Worm (Caenorhabditis elegans) whole organism, young adult: Measurements from ENCODE around the gene cyp-14A4.

Experiments used
- B0261.1 ChIP-seq: sonication (generic microtip); optimal IDR thresholded peaks from 2 replicates; lab custom pipeline; 2016; ENCODE audit warnings: mild to moderate bottlenecking, missing genetic modification characterization, moderate library complexity, missing compliant biosample characterization
- C06A6.2 ChIP-seq: fragments of 200-800 bp; sonication (Bioruptor generic); conservative IDR thresholded peaks from 2 replicates; pipeline ENCODE4 v1.3.6; 2022; ENCODE audit warnings: missing genetic modification characterization, missing compliant biosample characterization
- D2030.7 ChIP-seq: fragments of 200-800 bp; sonication (Bioruptor generic); IDR thresholded peaks from 2 replicates; pipeline ENCODE4 v1.3.6; 2022; ENCODE audit warnings: missing genetic modification reagents, missing genetic modification characterization, missing compliant biosample characterization
- F10E7.11 ChIP-seq: sonication (generic microtip); optimal IDR thresholded peaks from 2 replicates; lab custom pipeline; 2017; ENCODE audit warnings: mild to moderate bottlenecking, missing genetic modification characterization, moderate library complexity, missing compliant biosample characterization
- F33H1.4 ChIP-seq: fragments of 200-800 bp; sonication (Bioruptor generic); IDR thresholded peaks from 2 replicates; pipeline ENCODE4 v1.3.6; 2022; ENCODE audit warnings: missing genetic modification reagents, missing genetic modification characterization, missing compliant biosample characterization
- F37B4.10 ChIP-seq: fragments of 200-800 bp; sonication (Bioruptor generic); IDR thresholded peaks from 2 replicates; pipeline ENCODE4 v1.3.6; 2022; ENCODE audit warnings: missing genetic modification characterization, missing compliant biosample characterization
- F39B2.1 ChIP-seq: fragments of 200-800 bp; sonication (Bioruptor generic); IDR thresholded peaks from 2 replicates; pipeline ENCODE4 v1.3.6; 2022; ENCODE audit warnings: missing genetic modification reagents, missing genetic modification characterization, missing compliant biosample characterization
- F55B11.4 ChIP-seq: sonication (generic microtip); optimal IDR thresholded peaks from 2 replicates; lab custom pipeline; 2016; ENCODE audit warnings: missing compliant biosample characterization, missing genetic modification characterization, borderline replicate concordance; ENCODE audit not compliant: insufficient read depth
- T07F8.4 ChIP-seq: sonication (generic microtip); optimal IDR thresholded peaks from 2 replicates; lab custom pipeline; 2016; ENCODE audit warnings: mild to moderate bottlenecking, missing genetic modification characterization, moderate library complexity, missing compliant biosample characterization
- atf-7 ChIP-seq: sonication (generic microtip); optimal IDR thresholded peaks from 2 replicates; lab custom pipeline; 2017; ENCODE audit warnings: mild to moderate bottlenecking, missing genetic modification characterization, missing compliant biosample characterization
- ceh-58 ChIP-seq: fragments of 200-800 bp; sonication (Bioruptor generic); IDR thresholded peaks from 2 replicates; pipeline ENCODE4 v1.3.6; 2022; ENCODE audit warnings: missing genetic modification characterization, missing compliant biosample characterization
- die-1 ChIP-seq: sonication (generic microtip); optimal IDR thresholded peaks from 2 replicates; lab custom pipeline; 2016; ENCODE audit warnings: missing genotype, mild to moderate bottlenecking, missing genetic modification characterization, missing compliant biosample characterization
- dox-1 ChIP-seq: fragments of 200-800 bp; sonication (Bioruptor generic); IDR thresholded peaks from 2 replicates; pipeline ENCODE4 v1.3.6; 2022; ENCODE audit warnings: missing genetic modification reagents, missing genetic modification characterization, missing compliant biosample characterization
- dpl-1 ChIP-seq: fragments of 150-350 bp; optimal IDR thresholded peaks from 2 replicates; lab custom pipeline; 2014; ENCODE audit warnings: missing biosample characterization, missing genetic modification reagents, missing genetic modification characterization
- egl-44 ChIP-seq: fragments of 200-800 bp; sonication (Bioruptor generic); IDR thresholded peaks from 2 replicates; pipeline ENCODE4 v1.3.6; 2022; ENCODE audit warnings: missing genetic modification reagents, missing genetic modification characterization, missing compliant biosample characterization
- fkh-3 ChIP-seq: sonication (generic microtip); optimal IDR thresholded peaks from 2 replicates; lab custom pipeline; 2016; ENCODE audit warnings: mild to moderate bottlenecking, missing genetic modification characterization, missing compliant biosample characterization
- him-1 ChIP-seq: sonication (generic microtip); optimal IDR thresholded peaks from 2 replicates; lab custom pipeline; 2016; ENCODE audit warnings: missing genotype, missing genetic modification reagents, missing genetic modification characterization, missing compliant biosample characterization
- hmg-1.2 ChIP-seq: fragments of 200-800 bp; sonication (Bioruptor generic); IDR thresholded peaks from 2 replicates; pipeline ENCODE4 v1.3.6; 2022; ENCODE audit warnings: missing genetic modification reagents, missing genetic modification characterization, missing compliant biosample characterization
- hrde-1 ChIP-seq: sonication (generic microtip); optimal IDR thresholded peaks from 2 replicates; lab custom pipeline; 2016; ENCODE audit warnings: missing genetic modification characterization, mild to moderate bottlenecking, missing compliant biosample characterization, moderate library complexity, missing genotype, missing genetic modification reagents, borderline replicate concordance
- hsf-1 ChIP-seq: fragments of 200-800 bp; sonication (Bioruptor generic); IDR thresholded peaks from 2 replicates; pipeline ENCODE4 v1.3.6; 2022; ENCODE audit warnings: missing genetic modification reagents, missing genetic modification characterization, missing compliant biosample characterization
- lin-26 ChIP-seq: fragments of 200-800 bp; sonication (Bioruptor generic); IDR thresholded peaks from 2 replicates; pipeline ENCODE4 v1.3.6; 2022; ENCODE audit warnings: missing genetic modification reagents, missing genetic modification characterization, missing compliant biosample characterization
- lin-40 ChIP-seq: sonication (generic microtip); optimal IDR thresholded peaks from 2 replicates; lab custom pipeline; 2016; ENCODE audit warnings: missing genetic modification characterization, mild to moderate bottlenecking, missing compliant biosample characterization, missing genotype, missing genetic modification reagents
- lir-1 ChIP-seq: fragments of 200-800 bp; sonication (Bioruptor generic); conservative IDR thresholded peaks from 2 replicates; pipeline ENCODE4 v1.3.6; 2022; ENCODE audit warnings: missing genetic modification reagents, missing genetic modification characterization, missing compliant biosample characterization
- mes-4 ChIP-seq: sonication (generic microtip); optimal IDR thresholded peaks from 2 replicates; lab custom pipeline; 2016; ENCODE audit warnings: missing genotype, missing genetic modification characterization, missing compliant biosample characterization
- nfya-1 ChIP-seq: sonication (generic microtip); optimal IDR thresholded peaks from 2 replicates; lab custom pipeline; 2017; ENCODE audit warnings: antibody characterized with exemption, missing compliant biosample characterization, missing genetic modification characterization, borderline replicate concordance; ENCODE audit not compliant: insufficient read depth
- nfyb-1 ChIP-seq: fragments of 200-800 bp; sonication (Bioruptor generic); IDR thresholded peaks from 2 replicates; pipeline ENCODE4 v1.3.6; 2022; ENCODE audit warnings: missing genetic modification reagents, missing genetic modification characterization, missing compliant biosample characterization
- nhr-179 ChIP-seq: sonication (generic microtip); optimal IDR thresholded peaks from 2 replicates; lab custom pipeline; 2016; ENCODE audit warnings: mild to moderate bottlenecking, missing genetic modification characterization, missing compliant biosample characterization
- nhr-90 ChIP-seq: sonication (generic microtip); optimal IDR thresholded peaks from 2 replicates; lab custom pipeline; 2016; ENCODE audit warnings: missing genotype, mild to moderate bottlenecking, missing genetic modification characterization, missing compliant biosample characterization
- pbrm-1 ChIP-seq: fragments of 200-800 bp; sonication (Bioruptor generic); IDR thresholded peaks from 2 replicates; pipeline ENCODE4 v1.3.6; 2022; ENCODE audit warnings: missing genetic modification reagents, missing genetic modification characterization, missing compliant biosample characterization
- rec-8 ChIP-seq, 2 experiments: sonication (generic microtip); optimal IDR thresholded peaks; 2 replicates each; lab custom pipeline; 2016; ENCODE audit warnings: mild to moderate bottlenecking in 2 of 2, missing genetic modification characterization in 2 of 2, missing genetic modification reagents in 2 of 2, missing genotype in 2 of 2, missing biosample characterization in 1 of 2, missing compliant biosample characterization in 1 of 2, moderate library complexity in 1 of 2
- rpc-1 ChIP-seq, 2 experiments: fragments of 150-350 bp in 1 of 2; sonication (generic microtip) in 1 of 2; optimal IDR thresholded peaks; 2 replicates each; lab custom pipeline; 2014 to 2018; ENCODE audit warnings: missing biosample characterization in 1 of 2, missing genetic modification characterization in 1 of 2, missing genetic modification reagents in 1 of 2, missing genotype in 1 of 2
- snpc-1.1 ChIP-seq: sonication (generic microtip); optimal IDR thresholded peaks from 2 replicates; lab custom pipeline; 2017; ENCODE audit warnings: missing genetic modification characterization, mild to moderate bottlenecking, missing compliant biosample characterization, antibody characterized with exemption, moderate library complexity, missing genotype, missing genetic modification reagents; ENCODE audit not compliant: insufficient read depth
- snpc-3.4 ChIP-seq: sonication (generic microtip); optimal IDR thresholded peaks from 2 replicates; lab custom pipeline; 2017; ENCODE audit warnings: missing genetic modification characterization, mild to moderate bottlenecking, missing compliant biosample characterization, antibody characterized with exemption, moderate library complexity, missing genotype, missing genetic modification reagents
- snpc-4 ChIP-seq, 5 experiments: fragments of 150-350 bp in 1 of 5; sonication (generic microtip) in 4 of 5; optimal IDR thresholded peaks; 2 replicates each; lab custom pipeline; 2014 to 2018; ENCODE audit warnings: missing genetic modification characterization in 5 of 5, missing biosample characterization in 3 of 5, antibody characterized with exemption in 2 of 5, mild to moderate bottlenecking in 2 of 5, missing compliant biosample characterization in 2 of 5, missing genotype in 2 of 5, moderate library complexity in 2 of 5, missing genetic modification reagents in 1 of 5
- sptf-2 ChIP-seq: fragments of 200-800 bp; sonication (Bioruptor generic); optimal IDR thresholded peaks from 2 replicates; lab custom pipeline; 2018; ENCODE audit warnings: mild to moderate bottlenecking, missing genetic modification characterization, missing compliant biosample characterization
- tbp1 ChIP-seq: fragments of 200-800 bp; sonication (Bioruptor generic); optimal IDR thresholded peaks from 2 replicates; lab custom pipeline; 2018; ENCODE audit warnings: mild to moderate bottlenecking, missing genetic modification characterization, missing compliant biosample characterization
- unc-130 ChIP-seq: sonication (generic microtip); optimal IDR thresholded peaks from 2 replicates; lab custom pipeline; 2016; ENCODE audit warnings: missing genetic modification reagents, missing genetic modification characterization, missing compliant biosample characterization
- ztf-25 ChIP-seq: fragments of 200-800 bp; sonication (Bioruptor generic); IDR thresholded peaks from 2 replicates; pipeline ENCODE4 v1.3.6; 2022; ENCODE audit warnings: missing genetic modification reagents, missing genetic modification characterization, missing compliant biosample characterization
- ztf-3 ChIP-seq: fragments of 200-800 bp; sonication (Bioruptor generic); optimal IDR thresholded peaks from 2 replicates; lab custom pipeline; 2018; ENCODE audit warnings: mild to moderate bottlenecking, missing genetic modification characterization, missing compliant biosample characterization

cyp-14A4 gene

ce11 chrX:13294669-13295068 is 10.7 kb upstream of the cyp-14A4 start, which contains the start of gene srd-36:
srd-36 (minus strand) TSS chrX:13294769.
- TF ChIP-seq T07F8.4 (tag; lab: Kevin White, UChicago) (no peak), atf-7 (tag; lab: Kevin White, UChicago) (no peak), nfyb-1 (no peak), egl-44 (GFP tag; lab: Robert Waterston, UW) (no peak), nfya-1 (no peak), sptf-2 (no peak), D2030.7 (no peak), ztf-3 (GFP tag; lab: Kevin White, UChicago) (no peak)
- TF ChIP-seq, all 124 proteins: peak for 0

- TF ChIP-seq die-1 (tag; lab: Kevin White, UChicago) (peak; percentile 75), B0261.1 (tag; lab: Kevin White, UChicago) (peak; percentile 68), rec-8 (tag; optimal IDR thresholded peaks at IDR 0.05; lab: Kevin White, UChicago) (peak in 1 of 2 experiments; percentile 32), dox-1 (GFP tag; lab: Robert Waterston, UW) (no peak), C06A6.2 (GFP tag; lab: Robert Waterston, UW) (no peak), snpc-4 (GFP tag; optimal IDR thresholded peaks at IDR 0.05; lab: Kevin White, UChicago) (peak; percentile 43), snpc-4 (tag; optimal IDR thresholded peaks at IDR 0.05; lab: Kevin White, UChicago) (peak in 1 of 4 experiments; percentile 58), him-1 (tag; lab: Kevin White, UChicago) (peak; percentile 40), T07F8.4 (tag; lab: Kevin White, UChicago) (peak; percentile 4), lir-1 (GFP tag; lab: Robert Waterston, UW) (no peak), nfya-1 (no peak), pbrm-1 (GFP tag; lab: Robert Waterston, UW) (peak; percentile 31; the same call in 1 of the 2 replicates), F55B11.4 (tag; lab: Kevin White, UChicago) (no peak), hmg-1.2 (GFP tag; lab: Robert Waterston, UW) (0 out of 2 replicates have a peak, but pooled peaks have one; percentile 7), hrde-1 (tag; lab: Kevin White, UChicago) (no peak), ztf-25 (GFP tag; lab: Robert Waterston, UW) (no peak), hsf-1 (GFP tag; lab: Robert Waterston, UW) (no peak), tbp1 (GFP tag; lab: Kevin White, UChicago) (peak; percentile 83), unc-130 (GFP tag; lab: Kevin White, UChicago) (no peak), fkh-3 (tag; lab: Kevin White, UChicago) (no peak), nhr-90 (tag; lab: Kevin White, UChicago) (no peak), lin-26 (GFP tag; lab: Robert Waterston, UW) (peak; percentile 81), F37B4.10 (no peak), lin-40 (tag; lab: Kevin White, UChicago) (no peak), F33H1.4 (GFP tag; lab: Robert Waterston, UW) (no peak), snpc-3.4 (tag; lab: Kevin White, UChicago) (peak; percentile 35), ceh-58 (GFP tag; lab: Robert Waterston, UW) (no peak), snpc-1.1 (tag; lab: Kevin White, UChicago) (peak; percentile 29), dpl-1 (GFP tag; lab: Kevin White, UChicago) (no peak), F10E7.11 (tag; lab: Kevin White, UChicago) (no peak), sptf-2 (no peak), nhr-179 (peak; percentile 8), mes-4 (peak; percentile 51), F39B2.1 (no peak), D2030.7 (peak; percentile 41; the same call in 1 of the 2 replicates), rpc-1 (optimal IDR thresholded peaks at IDR 0.05; lab: Kevin White, UChicago) (peak; percentile 79), rpc-1 (tag; optimal IDR thresholded peaks at IDR 0.05; lab: Kevin White, UChicago) (peak; percentile 94)
Measured at ce11 chrX:13293023-13293422, 9.0 kb upstream of the cyp-14A4 start.
